Worm (Caenorhabditis elegans) whole organism, L3 larva: ENCODE results near the gene srh-15.
A peak's percentile ranks its signal among the peaks of the same experiment; 100 is the strongest.

ENCODE experiments used
- elt-1 ChIP-seq: fragments of 150-350 bp; optimal IDR thresholded peaks from 2 replicates; lab custom pipeline; 2014; ENCODE audit warnings: missing biosample characterization, missing genetic modification characterization
- fos-1 ChIP-seq: fragments of 150-350 bp; optimal IDR thresholded peaks from 2 replicates; lab custom pipeline; 2014; ENCODE audit warnings: missing biosample characterization, missing genetic modification characterization
- mdl-1 ChIP-seq: fragments of 150-350 bp; optimal IDR thresholded peaks from 2 replicates; lab custom pipeline; 2014; ENCODE audit warnings: missing biosample characterization, missing genetic modification characterization
- nfya-1 ChIP-seq: sonication (generic microtip); optimal IDR thresholded peaks from 2 replicates; lab custom pipeline; 2017; ENCODE audit warnings: missing genetic modification characterization, mild to moderate bottlenecking, missing compliant biosample characterization, antibody characterized with exemption, moderate library complexity; ENCODE audit not compliant: insufficient read depth
- nhr-28 ChIP-seq: fragments of 150-350 bp; optimal IDR thresholded peaks from 2 replicates; lab custom pipeline; 2014; ENCODE audit warnings: missing biosample characterization, missing genetic modification characterization
- nhr-77 ChIP-seq: fragments of 150-350 bp; optimal IDR thresholded peaks from 2 replicates; lab custom pipeline; 2014; ENCODE audit warnings: missing biosample characterization, missing genetic modification characterization
- pqm-1 ChIP-seq: fragments of 150-350 bp; optimal IDR thresholded peaks from 2 replicates; lab custom pipeline; 2017; ENCODE audit warnings: missing biosample characterization, missing genetic modification characterization, inconsistent platforms
- snpc-4 ChIP-seq: fragments of 150-350 bp; optimal IDR thresholded peaks from 2 replicates; lab custom pipeline; 2014; ENCODE audit warnings: missing biosample characterization, missing genetic modification characterization
- tbx-2 ChIP-seq: sonication (generic microtip); optimal IDR thresholded peaks from 2 replicates; lab custom pipeline; 2016; ENCODE audit warnings: mild to moderate bottlenecking, missing genetic modification characterization, missing compliant biosample characterization
- unc-39 ChIP-seq: sonication (generic microtip); optimal IDR thresholded peaks from 4 replicates; lab custom pipeline; 2017; ENCODE audit warnings: missing biosample characterization, missing genetic modification characterization
- zag-1 ChIP-seq: fragments of 150-350 bp; optimal IDR thresholded peaks from 2 replicates; lab custom pipeline; 2014; ENCODE audit warnings: missing biosample characterization, missing genetic modification characterization
- ztf-11 ChIP-seq: fragments of 150-350 bp; optimal IDR thresholded peaks from 2 replicates; lab custom pipeline; 2014; ENCODE audit warnings: missing biosample characterization, missing genetic modification characterization

ce11 chrV:13295859-13296258, 24.9 kb upstream of the srh-15 start, which contains the start of gene uig-1:
- TF ChIP-seq zag-1 = no peak
- TF ChIP-seq elt-1 = no peak
- no peak for TF ChIP-seq ztf-11
- TF ChIP-seq nhr-77 = no peak
- no peak for TF ChIP-seq fos-1 (tag; lab: Kevin White, UChicago)
- TF ChIP-seq nhr-28 (tag; lab: Kevin White, UChicago) = no peak
- no peak for TF ChIP-seq tbx-2 (tag; lab: Kevin White, UChicago)
- no peak for TF ChIP-seq mdl-1 (tag; lab: Kevin White, UChicago)
- no peak for TF ChIP-seq pqm-1 (tag; lab: Kevin White, UChicago)
- peak; percentile 30 for TF ChIP-seq nfya-1
- no peak for TF ChIP-seq unc-39 (tag; lab: Kevin White, UChicago)
- TF ChIP-seq snpc-4 (tag; lab: Kevin White, UChicago) = no peak
